Worm (Caenorhabditis elegans) whole organism, L1 larva: ENCODE results near the gene T25G12.6.

ENCODE experiments used
- ceh-88 ChIP-seq: fragments of 200-800 bp; sonication (Bioruptor generic); IDR thresholded peaks from 2 replicates; pipeline ENCODE4 v1.3.6; 2022; ENCODE audit warnings: missing genetic modification characterization, missing compliant biosample characterization
- isw-1 ChIP-seq: fragments of 200-800 bp; sonication (Bioruptor generic); IDR thresholded peaks from 2 replicates; pipeline ENCODE4 v1.3.6; 2022; ENCODE audit warnings: missing genetic modification characterization, missing compliant biosample characterization
- lir-3 ChIP-seq: sonication (generic microtip); optimal IDR thresholded peaks from 2 replicates; lab custom pipeline; 2016; ENCODE audit warnings: mild to moderate bottlenecking, missing genetic modification characterization, moderate library complexity, missing compliant biosample characterization; ENCODE audit not compliant: poor library complexity
- pqm-1 ChIP-seq: sonication (generic microtip); optimal IDR thresholded peaks from 3 replicates; lab custom pipeline; 2017; ENCODE audit warnings: missing biosample characterization, missing genetic modification characterization
- unc-62 ChIP-seq: fragments of 150-350 bp; optimal IDR thresholded peaks from 2 replicates; lab custom pipeline; 2014; ENCODE audit warnings: missing biosample characterization, missing genetic modification reagents, missing genetic modification characterization

DNA sequence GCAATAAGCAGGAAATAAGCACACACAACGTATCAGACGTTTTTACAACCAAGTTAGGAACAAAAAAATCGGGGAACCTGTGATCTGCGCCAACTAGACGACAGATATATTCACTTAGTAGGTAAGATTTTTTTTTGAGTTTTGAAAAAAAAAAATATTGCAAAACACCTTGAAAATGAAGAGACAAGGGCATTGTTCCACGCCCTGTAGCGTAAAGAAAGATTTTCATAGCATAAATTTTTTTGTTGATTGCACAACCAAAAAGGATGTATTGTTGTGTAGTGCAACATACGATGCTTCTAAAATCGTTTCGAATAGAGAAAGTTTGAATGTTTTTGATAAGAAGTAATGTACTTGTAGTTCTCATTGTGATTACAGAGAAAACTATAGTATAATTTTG lies 49.9 kb downstream of the T25G12.6 start:
- TF ChIP-seq isw-1 (GFP tag; lab: Robert Waterston, UW) (no peak), lir-3 (tag; lab: Kevin White, UChicago) (no peak), unc-62 (GFP tag; lab: Kevin White, UChicago) (no peak), ceh-88 (GFP tag; lab: Robert Waterston, UW) (no peak), pqm-1 (no peak)
